Worm (Caenorhabditis elegans) whole organism, L3 larva: ENCODE measurements around the gene T25F10.1.

Source experiments
- R02D3.7 ChIP-seq: fragments of 150-350 bp; optimal IDR thresholded peaks from 2 replicates; lab custom pipeline; 2014; ENCODE audit warnings: missing biosample characterization, missing genetic modification characterization
- ZK546.5 ChIP-seq: sonication (generic microtip); optimal IDR thresholded peaks from 2 replicates; lab custom pipeline; 2017; ENCODE audit warnings: missing biosample characterization, missing genetic modification characterization
- ceh-16 ChIP-seq: sonication (generic microtip); optimal IDR thresholded peaks from 2 replicates; lab custom pipeline; 2017; ENCODE audit warnings: missing biosample characterization, missing genetic modification characterization
- daf-12 ChIP-seq: fragments of 150-350 bp; optimal IDR thresholded peaks from 2 replicates; lab custom pipeline; 2014; ENCODE audit warnings: missing biosample characterization, missing genetic modification reagents, missing genetic modification characterization
- egl-27 ChIP-seq: sonication (generic microtip); optimal IDR thresholded peaks from 4 replicates; lab custom pipeline; 2017; ENCODE audit warnings: missing biosample characterization, missing genetic modification reagents, missing genetic modification characterization
- elt-1 ChIP-seq: fragments of 150-350 bp; optimal IDR thresholded peaks from 2 replicates; lab custom pipeline; 2014; ENCODE audit warnings: missing biosample characterization, missing genetic modification characterization
- elt-2 ChIP-seq: sonication (generic microtip); optimal IDR thresholded peaks from 2 replicates; lab custom pipeline; 2016; ENCODE audit warnings: missing genetic modification reagents, mild to moderate bottlenecking, missing genetic modification characterization, missing compliant biosample characterization
- lin-15B ChIP-seq: fragments of 150-350 bp; optimal IDR thresholded peaks from 2 replicates; lab custom pipeline; 2014; ENCODE audit warnings: missing biosample characterization, missing genetic modification characterization
- mml-1 ChIP-seq: fragments of 150-350 bp; sonication (generic microtip); optimal IDR thresholded peaks from 3 replicates; lab custom pipeline; 2014; ENCODE audit warnings: missing biosample characterization, missing genetic modification characterization
- nfya-1 ChIP-seq: sonication (generic microtip); optimal IDR thresholded peaks from 2 replicates; lab custom pipeline; 2017; ENCODE audit warnings: missing genetic modification characterization, mild to moderate bottlenecking, missing compliant biosample characterization, antibody characterized with exemption, moderate library complexity; ENCODE audit not compliant: insufficient read depth
- nhr-12 ChIP-seq: fragments of 150-350 bp; optimal IDR thresholded peaks from 2 replicates; lab custom pipeline; 2014; ENCODE audit warnings: missing biosample characterization, missing genetic modification characterization
- nhr-23 ChIP-seq: fragments of 150-350 bp; optimal IDR thresholded peaks from 2 replicates; lab custom pipeline; 2014; ENCODE audit warnings: missing biosample characterization, missing genetic modification reagents, missing genetic modification characterization
- nhr-25 ChIP-seq: sonication (generic microtip); optimal IDR thresholded peaks from 2 replicates; lab custom pipeline; 2017; ENCODE audit warnings: missing biosample characterization, missing genetic modification characterization
- nhr-76 ChIP-seq: fragments of 150-350 bp; sonication (generic microtip); optimal IDR thresholded peaks from 5 replicates; lab custom pipeline; 2014; ENCODE audit warnings: missing biosample characterization, missing genetic modification characterization
- pqm-1 ChIP-seq: fragments of 150-350 bp; optimal IDR thresholded peaks from 2 replicates; lab custom pipeline; 2017; ENCODE audit warnings: missing biosample characterization, missing genetic modification characterization, inconsistent platforms
- skn-1 ChIP-seq: fragments of 150-350 bp; optimal IDR thresholded peaks from 2 replicates; lab custom pipeline; 2014; ENCODE audit warnings: missing biosample characterization, missing genetic modification characterization
- tbx-2 ChIP-seq: sonication (generic microtip); optimal IDR thresholded peaks from 2 replicates; lab custom pipeline; 2016; ENCODE audit warnings: mild to moderate bottlenecking, missing genetic modification characterization, missing compliant biosample characterization
- unc-62 ChIP-seq: fragments of 150-350 bp; sonication (generic microtip); optimal IDR thresholded peaks from 4 replicates; lab custom pipeline; 2014; ENCODE audit warnings: missing biosample characterization, missing genetic modification reagents, missing genetic modification characterization
- zag-1 ChIP-seq: fragments of 150-350 bp; optimal IDR thresholded peaks from 2 replicates; lab custom pipeline; 2014; ENCODE audit warnings: missing biosample characterization, missing genetic modification characterization

Gene T25F10.1

DNA sequence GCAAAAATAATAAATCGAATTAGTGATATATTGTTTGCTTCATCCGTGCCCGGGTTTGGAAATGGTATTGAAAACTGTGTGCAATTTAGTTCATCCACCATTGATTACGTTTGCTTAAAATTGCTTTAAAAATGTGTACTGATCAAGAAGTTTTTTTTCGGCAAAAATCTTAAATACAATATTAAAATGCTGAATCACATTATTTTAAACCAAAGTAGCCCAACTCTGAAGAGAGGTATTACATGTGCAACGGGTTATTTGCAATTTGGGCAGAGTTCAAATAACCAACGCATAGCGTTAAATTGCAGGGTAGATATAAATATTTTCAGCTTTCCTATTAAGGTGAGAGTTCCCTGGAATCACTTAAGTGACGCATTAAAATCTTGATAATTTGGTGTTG lies 48.9 kb downstream of the T25F10.1 start, which contains the start of gene dmsr-14:
Gene dmsr-14, minus strand, starts transcription at position 101 of the 400 bp plus-strand sequence.
- no peak for TF ChIP-seq elt-1 (tag; lab: Kevin White, UChicago)
- no peak for TF ChIP-seq R02D3.7
- TF ChIP-seq skn-1 (tag; lab: Kevin White, UChicago) = no peak
- TF ChIP-seq tbx-2 (tag; lab: Kevin White, UChicago) = no peak
- TF ChIP-seq elt-2 (tag; lab: Kevin White, UChicago) = no peak
- TF ChIP-seq pqm-1 (tag; lab: Kevin White, UChicago) = no peak
- no peak for TF ChIP-seq nhr-23 (tag; lab: Kevin White, UChicago)
- no peak for TF ChIP-seq mml-1
- no peak for TF ChIP-seq zag-1 (tag; lab: Kevin White, UChicago)
- no peak for TF ChIP-seq unc-62
- no peak for TF ChIP-seq nhr-25 (tag; lab: Kevin White, UChicago)
- TF ChIP-seq nhr-76 = no peak
- no peak for TF ChIP-seq ceh-16
- TF ChIP-seq daf-12 (tag; lab: Kevin White, UChicago) = no peak
- no peak for TF ChIP-seq nhr-12 (tag; lab: Kevin White, UChicago)
- no peak for TF ChIP-seq lin-15B (tag; lab: Kevin White, UChicago)
- no peak for TF ChIP-seq egl-27
- TF ChIP-seq nfya-1 (tag; lab: Kevin White, UChicago) = no peak
- TF ChIP-seq ZK546.5 (tag; lab: Kevin White, UChicago) = no peak
